Worm (Caenorhabditis elegans) whole organism, L1 larva: Measurements from ENCODE around the gene C29A12.6.

Experiments used
- C16A3.4 ChIP-seq: fragments of 150-350 bp; optimal IDR thresholded peaks from 2 replicates; lab custom pipeline; 2014; ENCODE audit warnings: missing biosample characterization, missing genetic modification characterization
- Y116A8C.19 ChIP-seq: sonication (generic microtip); optimal IDR thresholded peaks from 2 replicates; lab custom pipeline; 2016; ENCODE audit warnings: missing compliant biosample characterization, missing genetic modification characterization, borderline replicate concordance
- aha-1 ChIP-seq: fragments of 150-350 bp; optimal IDR thresholded peaks from 2 replicates; lab custom pipeline; 2014; ENCODE audit warnings: missing biosample characterization, missing genetic modification characterization
- alr-1 ChIP-seq: fragments of 200-800 bp; sonication (Bioruptor generic); optimal IDR thresholded peaks from 2 replicates; lab custom pipeline; 2018; ENCODE audit warnings: borderline replicate concordance, mild to moderate bottlenecking, missing genetic modification characterization, missing compliant biosample characterization
- aly-2 ChIP-seq: fragments of 150-350 bp; optimal IDR thresholded peaks from 2 replicates; lab custom pipeline; 2014; ENCODE audit warnings: missing biosample characterization, missing genetic modification characterization
- ama-1 ChIP-seq: fragments of 150-350 bp; optimal IDR thresholded peaks from 2 replicates; lab custom pipeline; 2014
- blmp-1 ChIP-seq: fragments of 150-350 bp; optimal IDR thresholded peaks from 2 replicates; lab custom pipeline; 2014; ENCODE audit warnings: missing biosample characterization, missing genetic modification characterization
- ceh-8 ChIP-seq: fragments of 200-800 bp; sonication (Bioruptor generic); optimal IDR thresholded peaks from 2 replicates; lab custom pipeline; 2018; ENCODE audit warnings: mild to moderate bottlenecking, missing genetic modification characterization, moderate library complexity, missing compliant biosample characterization
- ceh-82 ChIP-seq, 3 experiments: fragments of 150-350 bp in 1 of 3; sonication (generic microtip) in 2 of 3; optimal IDR thresholded peaks; 2 replicates each; lab custom pipeline; 2014 to 2017; ENCODE audit warnings: missing biosample characterization in 3 of 3, missing genetic modification characterization in 3 of 3
- ceh-88 ChIP-seq: fragments of 200-800 bp; sonication (Bioruptor generic); IDR thresholded peaks from 2 replicates; pipeline ENCODE4 v1.3.6; 2022; ENCODE audit warnings: missing genetic modification characterization, missing compliant biosample characterization
- efl-1 ChIP-seq, 4 experiments: fragments of 150-350 bp; optimal IDR thresholded peaks in 3 of 4; peaks in 1 of 4; 1 replicate in 1 of 4; 2 replicates in 3 of 4; lab custom pipeline; 2014; ENCODE audit warnings: missing biosample characterization in 2 of 4, missing genetic modification characterization in 2 of 4, missing genetic modification reagents in 2 of 4
- efl-3 ChIP-seq: fragments of 200-800 bp; sonication (Bioruptor generic); optimal IDR thresholded peaks from 2 replicates; lab custom pipeline; 2018; ENCODE audit warnings: mild to moderate bottlenecking, missing genetic modification characterization, missing compliant biosample characterization
- egl-13 ChIP-seq: sonication (generic microtip); optimal IDR thresholded peaks from 2 replicates; lab custom pipeline; 2016; ENCODE audit warnings: missing genotype, missing genetic modification reagents, missing genetic modification characterization, missing compliant biosample characterization
- elt-3 ChIP-seq, 6 experiments: fragments of 150-350 bp in 1 of 6; sonication (generic microtip); optimal IDR thresholded peaks; 2 replicates each; lab custom pipeline; 2017 to 2018; ENCODE audit warnings: missing biosample characterization in 6 of 6, missing genetic modification characterization in 6 of 6, inconsistent platforms in 1 of 6
- ets-5 ChIP-seq: fragments of 200-800 bp; sonication (Bioruptor generic); IDR thresholded peaks from 2 replicates; pipeline ENCODE4 v1.3.6; 2022; ENCODE audit warnings: missing genetic modification characterization, missing compliant biosample characterization
- fkh-8 ChIP-seq: sonication (generic microtip); optimal IDR thresholded peaks from 2 replicates; lab custom pipeline; 2016; ENCODE audit warnings: mild to moderate bottlenecking, missing genetic modification characterization, missing compliant biosample characterization
- hlh-17 ChIP-seq: fragments of 200-800 bp; sonication (Bioruptor generic); optimal IDR thresholded peaks from 2 replicates; lab custom pipeline; 2018; ENCODE audit warnings: missing genetic modification characterization, mild to moderate bottlenecking, missing compliant biosample characterization, moderate library complexity, borderline replicate concordance
- hlh-4 ChIP-seq: sonication (generic microtip); optimal IDR thresholded peaks from 2 replicates; lab custom pipeline; 2016; ENCODE audit warnings: mild to moderate bottlenecking, missing genetic modification characterization, missing compliant biosample characterization
- hpl-2 ChIP-seq: fragments of 150-350 bp; optimal IDR thresholded peaks from 2 replicates; lab custom pipeline; 2014; ENCODE audit warnings: missing biosample characterization, missing genetic modification reagents, missing genetic modification characterization
- lin-13 ChIP-seq: fragments of 150-350 bp; optimal IDR thresholded peaks from 2 replicates; lab custom pipeline; 2014; ENCODE audit warnings: missing biosample characterization, missing genetic modification reagents, missing genetic modification characterization
- lin-14 ChIP-seq: fragments of 200-800 bp; sonication (Bioruptor generic); optimal IDR thresholded peaks from 2 replicates; lab custom pipeline; 2018; ENCODE audit warnings: mild to moderate bottlenecking, missing genetic modification characterization, moderate library complexity, missing compliant biosample characterization
- lin-15B ChIP-seq: fragments of 150-350 bp; sonication (generic microtip); optimal IDR thresholded peaks from 3 replicates; lab custom pipeline; 2014; ENCODE audit warnings: missing biosample characterization, missing genetic modification characterization
- lsy-2 ChIP-seq, 2 experiments: fragments of 150-350 bp; optimal IDR thresholded peaks; 2 replicates each; lab custom pipeline; 2014; ENCODE audit warnings: missing biosample characterization in 2 of 2, missing genetic modification characterization in 2 of 2
- mab-9 ChIP-seq: fragments of 200-800 bp; sonication (Bioruptor generic); IDR thresholded peaks from 2 replicates; pipeline ENCODE4 v1.3.6; 2022; ENCODE audit warnings: missing genetic modification reagents, missing genetic modification characterization, missing compliant biosample characterization
- mep-1 ChIP-seq: fragments of 150-350 bp; optimal IDR thresholded peaks from 2 replicates; lab custom pipeline; 2014; ENCODE audit warnings: missing biosample characterization, missing genetic modification characterization
- nhr-19 ChIP-seq: fragments of 200-800 bp; sonication (Bioruptor generic); conservative IDR thresholded peaks from 2 replicates; pipeline ENCODE4 v1.3.6; 2022; ENCODE audit warnings: missing genetic modification characterization, missing compliant biosample characterization
- nhr-20 ChIP-seq: sonication (generic microtip); optimal IDR thresholded peaks from 2 replicates; lab custom pipeline; 2016; ENCODE audit warnings: mild to moderate bottlenecking, missing genetic modification characterization, missing compliant biosample characterization
- nhr-237 ChIP-seq: fragments of 150-350 bp; optimal IDR thresholded peaks from 2 replicates; lab custom pipeline; 2014; ENCODE audit warnings: missing biosample characterization, missing genetic modification characterization
- nhr-47 ChIP-seq: sonication (generic microtip); optimal IDR thresholded peaks from 2 replicates; lab custom pipeline; 2016; ENCODE audit warnings: mild to moderate bottlenecking, missing genetic modification characterization, moderate library complexity, missing compliant biosample characterization
- nhr-71 ChIP-seq: sonication (generic microtip); optimal IDR thresholded peaks from 2 replicates; lab custom pipeline; 2016; ENCODE audit warnings: mild to moderate bottlenecking, missing genetic modification characterization, moderate library complexity, missing compliant biosample characterization
- nhr-76 ChIP-seq: sonication (generic microtip); optimal IDR thresholded peaks from 2 replicates; lab custom pipeline; 2017; ENCODE audit warnings: missing biosample characterization, missing genetic modification characterization
- nhr-77 ChIP-seq: fragments of 150-350 bp; optimal IDR thresholded peaks from 2 replicates; lab custom pipeline; 2014; ENCODE audit warnings: missing biosample characterization, missing genetic modification characterization
- nhr-84 ChIP-seq: sonication (generic microtip); optimal IDR thresholded peaks from 2 replicates; lab custom pipeline; 2017; ENCODE audit warnings: missing biosample characterization, missing genetic modification characterization
- nhr-90 ChIP-seq: sonication (generic microtip); optimal IDR thresholded peaks from 2 replicates; lab custom pipeline; 2016; ENCODE audit warnings: mild to moderate bottlenecking, missing genetic modification characterization, missing compliant biosample characterization; ENCODE audit not compliant: poor library complexity
- pag-3 ChIP-seq: sonication (generic microtip); optimal IDR thresholded peaks from 2 replicates; lab custom pipeline; 2017; ENCODE audit warnings: missing genetic modification characterization, mild to moderate bottlenecking, missing compliant biosample characterization, antibody characterized with exemption, borderline replicate concordance; ENCODE audit not compliant: insufficient read depth
- pax-3 ChIP-seq: fragments of 200-800 bp; sonication (Bioruptor generic); optimal IDR thresholded peaks from 2 replicates; lab custom pipeline; 2018; ENCODE audit warnings: mild to moderate bottlenecking, missing genetic modification characterization, moderate library complexity, missing compliant biosample characterization
- pqm-1 ChIP-seq: sonication (generic microtip); optimal IDR thresholded peaks from 3 replicates; lab custom pipeline; 2017; ENCODE audit warnings: missing biosample characterization, missing genetic modification characterization
- rnt-1 ChIP-seq: sonication (generic microtip); optimal IDR thresholded peaks from 2 replicates; lab custom pipeline; 2016; ENCODE audit warnings: mild to moderate bottlenecking, missing genetic modification characterization, moderate library complexity, missing compliant biosample characterization
- skn-1 ChIP-seq: fragments of 150-350 bp; optimal IDR thresholded peaks from 2 replicates; lab custom pipeline; 2014; ENCODE audit warnings: missing biosample characterization, missing genetic modification characterization
- snpc-4 ChIP-seq: fragments of 150-350 bp; optimal IDR thresholded peaks from 2 replicates; lab custom pipeline; 2014; ENCODE audit warnings: missing biosample characterization, missing genetic modification characterization
- snu-23 ChIP-seq: sonication (generic microtip); optimal IDR thresholded peaks from 2 replicates; lab custom pipeline; 2016; ENCODE audit warnings: missing genetic modification characterization, missing compliant biosample characterization
- sox-4 ChIP-seq: sonication (generic microtip); optimal IDR thresholded peaks from 2 replicates; lab custom pipeline; 2016; ENCODE audit warnings: missing genetic modification characterization, missing compliant biosample characterization
- sptf-1 ChIP-seq: fragments of 150-350 bp; optimal IDR thresholded peaks from 2 replicates; lab custom pipeline; 2014; ENCODE audit warnings: missing biosample characterization, missing genetic modification characterization
- tbx-2 ChIP-seq: sonication (generic microtip); optimal IDR thresholded peaks from 2 replicates; lab custom pipeline; 2016; ENCODE audit warnings: missing genetic modification characterization, missing compliant biosample characterization
- unc-130 ChIP-seq: fragments of 150-350 bp; optimal IDR thresholded peaks from 2 replicates; lab custom pipeline; 2017; ENCODE audit warnings: missing biosample characterization, missing genetic modification characterization, inconsistent platforms
- unc-30 ChIP-seq: sonication (generic microtip); optimal IDR thresholded peaks from 2 replicates; lab custom pipeline; 2017; ENCODE audit warnings: missing biosample characterization, missing genetic modification characterization
- unc-62 ChIP-seq: fragments of 150-350 bp; optimal IDR thresholded peaks from 2 replicates; lab custom pipeline; 2014; ENCODE audit warnings: missing biosample characterization, missing genetic modification reagents, missing genetic modification characterization
- unc-98 ChIP-seq: fragments of 200-800 bp; sonication (Bioruptor generic); IDR thresholded peaks from 2 replicates; pipeline ENCODE4 v1.3.6; 2022; ENCODE audit warnings: missing genetic modification characterization, missing compliant biosample characterization
- vab-15 ChIP-seq: sonication (generic microtip); optimal IDR thresholded peaks from 2 replicates; lab custom pipeline; 2017; ENCODE audit warnings: missing genotype, mild to moderate bottlenecking, missing genetic modification characterization, missing compliant biosample characterization
- xbp-1 ChIP-seq: sonication (generic microtip); optimal IDR thresholded peaks from 2 replicates; lab custom pipeline; 2016; ENCODE audit warnings: missing genetic modification characterization, missing compliant biosample characterization
- zag-1 ChIP-seq: fragments of 150-350 bp; optimal IDR thresholded peaks from 2 replicates; lab custom pipeline; 2014; ENCODE audit warnings: missing biosample characterization, missing genetic modification characterization
- ztf-11 ChIP-seq, 2 experiments: sonication (generic microtip); optimal IDR thresholded peaks; 2 replicates each; lab custom pipeline; 2016 to 2017; ENCODE audit warnings: missing genetic modification characterization in 2 of 2, missing biosample characterization in 1 of 2, missing compliant biosample characterization in 1 of 2
- ztf-4 ChIP-seq: fragments of 150-350 bp; optimal IDR thresholded peaks from 2 replicates; lab custom pipeline; 2014; ENCODE audit warnings: missing biosample characterization, missing genetic modification characterization

Gene C29A12.6

DNA sequence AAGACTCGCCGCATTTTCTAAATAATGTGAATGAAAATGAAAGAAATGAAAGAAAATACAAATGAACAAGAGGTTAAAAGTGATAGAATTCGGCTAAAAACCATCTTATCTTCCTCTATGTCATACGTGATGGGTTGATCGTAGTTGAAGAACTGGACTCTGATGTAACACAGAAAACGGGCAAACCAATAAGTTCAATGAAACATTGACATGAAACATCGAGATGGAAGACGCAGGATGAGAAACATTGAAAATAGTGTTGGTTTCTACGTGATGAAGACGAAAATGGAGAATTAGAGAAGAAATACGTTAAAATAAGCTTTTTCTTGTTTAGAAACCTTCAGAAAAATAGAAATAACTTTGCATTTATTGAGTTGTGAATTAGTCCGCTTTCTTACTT, 44.0 kb downstream of the C29A12.6 start, which contains the start of gene F32D8.12 (continued):
- TF ChIP-seq hpl-2 (no peak), alr-1 (tag; lab: Kevin White, UChicago) (no peak), aly-2 (tag; lab: Kevin White, UChicago) (no peak), Y116A8C.19 (tag; lab: Kevin White, UChicago) (no peak), lin-15B (tag; lab: Kevin White, UChicago) (no peak), ztf-11 (tag; optimal IDR thresholded peaks at IDR 0.05; lab: Kevin White, UChicago) (no peak), unc-62 (no peak), nhr-76 (tag; lab: Kevin White, UChicago) (no peak), nhr-47 (tag; lab: Kevin White, UChicago) (peak; percentile 36), ceh-82 (tag; optimal IDR thresholded peaks at IDR 0.05; lab: Kevin White, UChicago) (peak in 1 of 3 experiments; percentile 22), hlh-17 (GFP tag; lab: Kevin White, UChicago) (no peak), efl-3 (no peak), ceh-88 (no peak), egl-13 (tag; lab: Kevin White, UChicago) (no peak), mab-9 (GFP tag; lab: Robert Waterston, UW) (no peak), unc-130 (tag; lab: Kevin White, UChicago) (peak; percentile 57), efl-1 (optimal IDR thresholded peaks at IDR 0.05; lab: Kevin White, UChicago) (peak; percentile 68 to 81), efl-1 (GFP tag; optimal IDR thresholded peaks at IDR 0.05 in 1 of 2; lab: Kevin White, UChicago) (peak; percentile 18 to 95), pax-3 (tag; lab: Kevin White, UChicago) (no peak), sptf-1 (no peak), nhr-90 (tag; lab: Kevin White, UChicago) (peak; percentile 41), blmp-1 (tag; lab: Kevin White, UChicago) (peak; percentile 55), tbx-2 (tag; lab: Kevin White, UChicago) (no peak), nhr-237 (tag; lab: Kevin White, UChicago) (no peak), nhr-71 (tag; lab: Kevin White, UChicago) (peak; percentile 86), ets-5 (no peak), mep-1 (tag; lab: Kevin White, UChicago) (no peak), snu-23 (peak; percentile 84), elt-3 (tag; optimal IDR thresholded peaks at IDR 0.05; lab: Kevin White, UChicago) (peak in 2 of 6 experiments; percentile 41 to 62), xbp-1 (tag; lab: Kevin White, UChicago) (no peak), fkh-8 (no peak), lin-13 (GFP tag; lab: Kevin White, UChicago) (peak; percentile 9), ceh-8 (GFP tag; lab: Kevin White, UChicago) (no peak), nhr-19 (GFP tag; lab: Robert Waterston, UW) (peak; percentile 74), C16A3.4 (tag; lab: Kevin White, UChicago) (peak; percentile 35), nhr-84 (no peak), nhr-20 (tag; lab: Kevin White, UChicago) (peak; percentile 82), pqm-1 (tag; lab: Kevin White, UChicago) (no peak), snpc-4 (tag; lab: Kevin White, UChicago) (no peak), ztf-4 (tag; lab: Kevin White, UChicago) (no peak), unc-98 (GFP tag; lab: Robert Waterston, UW) (no peak), nhr-77 (tag; lab: Kevin White, UChicago) (no peak), ama-1 (lab: Kevin White, UChicago) (peak; percentile 44), zag-1 (no peak), unc-30 (no peak), aha-1 (tag; lab: Kevin White, UChicago) (no peak), hlh-4 (no peak), pag-3 (tag; lab: Kevin White, UChicago) (no peak), skn-1 (tag; lab: Kevin White, UChicago) (no peak), lin-14 (GFP tag; lab: Kevin White, UChicago) (peak; percentile 61), sox-4 (no peak), vab-15 (no peak), rnt-1 (tag; lab: Kevin White, UChicago) (peak; percentile 37), lsy-2 (tag; optimal IDR thresholded peaks at IDR 0.05; lab: Kevin White, UChicago) (peak; percentile 33 to 45)
